Worm (Caenorhabditis elegans): ENCODE measurements around the gene C51E3.9.

C51E3.9 gene

ce11 chrV:10179235-10179634 is 33.5 kb downstream of the C51E3.9 start, which contains the start of gene cul-5:
Gene cul-5, plus strand, starts transcription at chrV:10179535.
- TF ChIP-seq F57A8.1 (GFP tag; optimal IDR thresholded peaks at IDR 0.05) = no peak
- TF ChIP-seq pha-4 (tag; optimal IDR thresholded peaks at IDR 0.05) = no peak
- no peak for TF ChIP-seq dox-1 (GFP tag; IDR thresholded peaks at IDR 0.05)
- no peak for TF ChIP-seq nhr-120 (GFP tag; IDR thresholded peaks at IDR 0.05)
- TF ChIP-seq rcor-1 (GFP tag; IDR thresholded peaks at IDR 0.05) = no peak

DNA sequence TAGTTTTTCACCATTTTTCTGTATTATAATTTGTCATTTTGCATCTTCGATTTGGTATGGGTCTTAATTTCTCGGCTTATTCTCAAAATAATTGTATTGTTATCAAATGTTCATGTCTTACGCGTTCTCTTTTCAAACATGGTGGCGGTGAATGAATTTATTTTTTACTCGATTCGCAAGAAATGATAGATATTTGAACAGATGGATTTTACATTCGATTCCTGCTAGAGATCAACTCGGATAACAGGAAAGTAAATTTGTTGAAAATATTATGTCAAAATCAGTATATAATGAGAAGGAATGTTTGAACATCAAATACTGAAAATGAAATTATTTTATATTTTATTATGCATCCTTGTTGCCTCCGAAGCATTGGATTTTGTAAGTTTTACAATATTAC is 37.2 kb downstream of the C51E3.9 start, which contains the start of gene ZK856.4:
Gene ZK856.4, plus strand, starts transcription at position 301 of the 400 bp plus-strand sequence.
- TF ChIP-seq rcor-1 (GFP tag; IDR thresholded peaks at IDR 0.05) (no peak), cebp-2 (GFP tag; IDR thresholded peaks at IDR 0.05) (no peak), ceh-100 (GFP tag; IDR thresholded peaks at IDR 0.05) (no peak), ama-1 (optimal IDR thresholded peaks at IDR 0.05) (no peak), ama-1 (GFP tag; optimal IDR thresholded peaks at IDR 0.05) (no peak), hlh-26 (GFP tag; conservative IDR thresholded peaks at IDR 0.05) (no peak), somi-1 (GFP tag; optimal IDR thresholded peaks at IDR 0.05) (no peak), aptf-3 (GFP tag; IDR thresholded peaks at IDR 0.05) (no peak), Y95B8A.8 (GFP tag; IDR thresholded peaks at IDR 0.05) (no peak), Y79H2A.3 (GFP tag; conservative IDR thresholded peaks at IDR 0.05) (no peak), bed-2 (GFP tag; IDR thresholded peaks at IDR 0.05) (no peak), ztf-3 (GFP tag; optimal IDR thresholded peaks at IDR 0.05) (no peak)

DNA sequence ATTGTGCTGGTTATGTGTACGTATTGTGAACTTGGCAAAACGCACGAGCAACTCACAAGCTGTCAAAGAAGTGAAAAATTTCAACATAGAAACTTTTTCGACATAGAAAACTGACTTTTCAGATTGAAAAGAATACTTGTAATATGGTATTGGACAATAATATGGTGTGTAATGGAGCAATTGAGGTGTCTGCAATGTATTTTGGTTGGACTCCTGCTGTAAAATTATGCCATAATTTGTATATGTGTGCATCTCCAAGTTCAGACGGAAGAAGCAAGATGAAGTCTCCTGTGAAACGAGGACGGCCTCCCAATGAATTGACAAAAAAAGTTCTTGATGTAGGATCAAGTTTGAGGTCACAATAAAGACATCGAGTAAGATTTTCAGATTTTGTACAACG is 38.1 kb downstream of the C51E3.9 start:
- TF ChIP-seq lin-54 (GFP tag; optimal IDR thresholded peaks at IDR 0.05) = no peak
- no peak for TF ChIP-seq ztf-18 (tag; optimal IDR thresholded peaks at IDR 0.05)
- no peak for TF ChIP-seq B0019.2 (GFP tag; conservative IDR thresholded peaks at IDR 0.05)
- TF ChIP-seq aptf-2 (GFP tag; conservative IDR thresholded peaks at IDR 0.05) = no peak
- no peak for TF ChIP-seq lin-35 (GFP tag; optimal IDR thresholded peaks at IDR 0.05)
- no peak for TF ChIP-seq madf-6 (GFP tag; IDR thresholded peaks at IDR 0.05)
- TF ChIP-seq ceh-27 (GFP tag; optimal IDR thresholded peaks at IDR 0.05) = no peak
- no peak for TF ChIP-seq tlf-1 (GFP tag; optimal IDR thresholded peaks at IDR 0.05)

DNA sequence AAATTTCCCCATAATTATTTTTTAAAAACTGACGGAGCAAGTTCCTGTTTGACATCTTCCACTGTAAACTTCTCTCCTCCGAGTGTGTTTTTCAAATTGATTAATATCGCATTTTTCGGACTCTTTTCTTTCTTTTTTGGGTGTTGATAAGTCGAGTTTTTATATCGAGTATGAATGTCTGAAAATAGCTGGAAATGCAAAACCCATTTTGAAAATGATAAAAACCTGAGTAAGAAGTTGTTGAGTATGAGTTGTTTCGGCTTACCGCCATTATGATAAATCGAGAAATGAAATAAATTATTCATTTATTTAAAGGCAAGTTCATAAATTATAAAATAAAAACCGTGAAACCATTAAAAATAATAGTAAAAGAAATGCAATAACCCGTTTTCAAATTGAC is 40.0 kb downstream of the C51E3.9 start, which contains the start of gene ZK856.18:
Gene ZK856.18, minus strand, starts transcription at position 289 of the 400 bp plus-strand sequence.
- TF ChIP-seq mel-28 (tag; optimal IDR thresholded peaks at IDR 0.05; ENCODE audit: borderline replicate concordance) (no peak), F37B4.10 (GFP tag; IDR thresholded peaks at IDR 0.05) (no peak), tbx-9 (tag; optimal IDR thresholded peaks at IDR 0.05; ENCODE audit: borderline replicate concordance) (no peak), Y95B8A.8 (GFP tag; IDR thresholded peaks at IDR 0.05) (no peak)

DNA sequence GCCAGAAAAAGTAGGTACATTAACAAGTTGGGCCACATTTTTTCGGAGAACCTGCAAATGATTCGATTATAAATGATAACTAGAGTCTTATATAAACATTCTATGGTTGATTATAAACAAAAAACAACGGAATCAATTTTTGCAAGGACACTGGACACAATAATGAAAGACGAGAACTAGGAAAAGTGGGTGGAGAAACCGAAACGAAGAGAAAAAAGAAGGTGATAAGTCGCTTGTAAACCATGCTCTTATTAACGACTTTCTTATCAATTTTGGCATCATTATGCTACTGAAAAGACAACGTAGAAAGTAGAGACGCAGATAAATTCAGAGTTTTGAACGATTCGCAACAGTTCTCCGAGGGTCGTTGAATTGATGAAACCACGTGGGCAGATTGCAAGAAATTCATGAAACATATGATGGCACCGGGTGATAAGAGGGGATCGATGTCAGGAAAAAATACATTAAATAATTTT is 44.4 kb downstream of the C51E3.9 start, which contains the start of gene ZK856.5:
Gene ZK856.5, minus strand, starts transcription at position 51 of the 476 bp plus-strand sequence.
- TF ChIP-seq let-607 (tag; optimal IDR thresholded peaks at IDR 0.05) (peak in 1 of 2 experiments; percentile 16), nhr-80 (tag; optimal IDR thresholded peaks at IDR 0.05) (peak; percentile 69), repo-1 (tag; optimal IDR thresholded peaks at IDR 0.05) (no peak)

ce11 chrV:10191242-10191641 is 45.5 kb downstream of the C51E3.9 start:
- TF ChIP-seq dpl-1 (GFP tag; optimal IDR thresholded peaks at IDR 0.05) = no peak
- peak; percentile 23 for TF ChIP-seq nhr-80 (tag; optimal IDR thresholded peaks at IDR 0.05)
- no peak for TF ChIP-seq Y95B8A.8 (GFP tag; IDR thresholded peaks at IDR 0.05)

Measured in whole organism, young adult.